Worm (Caenorhabditis elegans) whole organism, L1 larva: ENCODE results near the gene nhr-223.

Experiments used
- aha-1 ChIP-seq: fragments of 150-350 bp; optimal IDR thresholded peaks from 2 replicates; lab custom pipeline; 2014; ENCODE audit warnings: missing biosample characterization, missing genetic modification characterization
- alr-1 ChIP-seq: fragments of 200-800 bp; sonication (Bioruptor generic); optimal IDR thresholded peaks from 2 replicates; lab custom pipeline; 2018; ENCODE audit warnings: borderline replicate concordance, mild to moderate bottlenecking, missing genetic modification characterization, missing compliant biosample characterization
- aly-2 ChIP-seq: fragments of 150-350 bp; optimal IDR thresholded peaks from 2 replicates; lab custom pipeline; 2014; ENCODE audit warnings: missing biosample characterization, missing genetic modification characterization
- ama-1 ChIP-seq: fragments of 150-350 bp; optimal IDR thresholded peaks from 2 replicates; lab custom pipeline; 2014
- blmp-1 ChIP-seq: fragments of 150-350 bp; optimal IDR thresholded peaks from 2 replicates; lab custom pipeline; 2014; ENCODE audit warnings: missing biosample characterization, missing genetic modification characterization
- ceh-63 ChIP-seq: fragments of 200-800 bp; sonication (Bioruptor generic); optimal IDR thresholded peaks from 2 replicates; lab custom pipeline; 2018; ENCODE audit warnings: mild to moderate bottlenecking, missing genetic modification characterization, missing compliant biosample characterization
- ceh-90 ChIP-seq: sonication (generic microtip); optimal IDR thresholded peaks from 2 replicates; lab custom pipeline; 2016; ENCODE audit warnings: missing genetic modification characterization, missing compliant biosample characterization
- ces-1 ChIP-seq: fragments of 150-350 bp; optimal IDR thresholded peaks from 2 replicates; lab custom pipeline; 2014; ENCODE audit warnings: missing biosample characterization, missing genetic modification reagents, missing genetic modification characterization
- dsc-1 ChIP-seq: sonication (generic microtip); optimal IDR thresholded peaks from 2 replicates; lab custom pipeline; 2016; ENCODE audit warnings: mild to moderate bottlenecking, missing genetic modification characterization, missing compliant biosample characterization
- efl-1 ChIP-seq, 4 experiments: fragments of 150-350 bp; optimal IDR thresholded peaks in 3 of 4; peaks in 1 of 4; 1 replicate in 1 of 4; 2 replicates in 3 of 4; lab custom pipeline; 2014; ENCODE audit warnings: missing biosample characterization in 2 of 4, missing genetic modification characterization in 2 of 4, missing genetic modification reagents in 2 of 4
- egl-13 ChIP-seq: sonication (generic microtip); optimal IDR thresholded peaks from 2 replicates; lab custom pipeline; 2016; ENCODE audit warnings: missing genotype, missing genetic modification reagents, missing genetic modification characterization, missing compliant biosample characterization
- egl-27 ChIP-seq, 2 experiments: fragments of 150-350 bp in 1 of 2; sonication (generic microtip); optimal IDR thresholded peaks; 3 replicates each; lab custom pipeline; 2017 to 2018; ENCODE audit warnings: missing biosample characterization in 2 of 2, missing genetic modification characterization in 2 of 2, missing genetic modification reagents in 2 of 2
- ets-5 ChIP-seq: fragments of 200-800 bp; sonication (Bioruptor generic); IDR thresholded peaks from 2 replicates; pipeline ENCODE4 v1.3.6; 2022; ENCODE audit warnings: missing genetic modification characterization, missing compliant biosample characterization
- fkh-10 ChIP-seq: sonication (generic microtip); optimal IDR thresholded peaks from 2 replicates; lab custom pipeline; 2017; ENCODE audit warnings: missing biosample characterization, missing genetic modification reagents, missing genetic modification characterization
- fkh-4 ChIP-seq: sonication (generic microtip); optimal IDR thresholded peaks from 2 replicates; lab custom pipeline; 2016; ENCODE audit warnings: missing compliant biosample characterization, missing genetic modification characterization, borderline replicate concordance
- fkh-8 ChIP-seq: sonication (generic microtip); optimal IDR thresholded peaks from 2 replicates; lab custom pipeline; 2016; ENCODE audit warnings: mild to moderate bottlenecking, missing genetic modification characterization, missing compliant biosample characterization
- fos-1 ChIP-seq: fragments of 150-350 bp; optimal IDR thresholded peaks from 2 replicates; lab custom pipeline; 2014; ENCODE audit warnings: missing biosample characterization, missing genetic modification characterization
- irx-1 ChIP-seq: sonication (generic microtip); optimal IDR thresholded peaks from 2 replicates; lab custom pipeline; 2016; ENCODE audit warnings: missing genetic modification characterization, missing compliant biosample characterization
- isw-1 ChIP-seq: fragments of 200-800 bp; sonication (Bioruptor generic); IDR thresholded peaks from 2 replicates; pipeline ENCODE4 v1.3.6; 2022; ENCODE audit warnings: missing genetic modification characterization, missing compliant biosample characterization
- jun-1 ChIP-seq: fragments of 150-350 bp; optimal IDR thresholded peaks from 2 replicates; lab custom pipeline; 2014; ENCODE audit warnings: missing biosample characterization, missing genetic modification reagents, missing genetic modification characterization
- lin-14 ChIP-seq: fragments of 200-800 bp; sonication (Bioruptor generic); optimal IDR thresholded peaks from 2 replicates; lab custom pipeline; 2018; ENCODE audit warnings: mild to moderate bottlenecking, missing genetic modification characterization, moderate library complexity, missing compliant biosample characterization
- lin-15B ChIP-seq: fragments of 150-350 bp; sonication (generic microtip); optimal IDR thresholded peaks from 3 replicates; lab custom pipeline; 2014; ENCODE audit warnings: missing biosample characterization, missing genetic modification characterization
- lin-39 ChIP-seq: fragments of 150-350 bp; optimal IDR thresholded peaks from 2 replicates; lab custom pipeline; 2014; ENCODE audit warnings: missing biosample characterization, missing genetic modification reagents, missing genetic modification characterization
- lsy-2 ChIP-seq, 2 experiments: fragments of 150-350 bp; optimal IDR thresholded peaks; 2 replicates each; lab custom pipeline; 2014; ENCODE audit warnings: missing biosample characterization in 2 of 2, missing genetic modification characterization in 2 of 2
- mab-9 ChIP-seq: fragments of 200-800 bp; sonication (Bioruptor generic); IDR thresholded peaks from 2 replicates; pipeline ENCODE4 v1.3.6; 2022; ENCODE audit warnings: missing genetic modification reagents, missing genetic modification characterization, missing compliant biosample characterization
- mdl-1 ChIP-seq, 2 experiments: fragments of 150-350 bp; optimal IDR thresholded peaks; 2 replicates each; lab custom pipeline; 2014 to 2017; ENCODE audit warnings: missing biosample characterization in 2 of 2, missing genetic modification characterization in 2 of 2, inconsistent platforms in 1 of 2
- mef-2 ChIP-seq: fragments of 150-350 bp; optimal IDR thresholded peaks from 2 replicates; lab custom pipeline; 2014; ENCODE audit warnings: missing biosample characterization, missing genetic modification characterization
- mep-1 ChIP-seq: fragments of 150-350 bp; optimal IDR thresholded peaks from 2 replicates; lab custom pipeline; 2014; ENCODE audit warnings: missing biosample characterization, missing genetic modification characterization
- nhr-12 ChIP-seq: sonication (generic microtip); optimal IDR thresholded peaks from 2 replicates; lab custom pipeline; 2017; ENCODE audit warnings: missing biosample characterization, missing genetic modification characterization
- nhr-20 ChIP-seq: sonication (generic microtip); optimal IDR thresholded peaks from 2 replicates; lab custom pipeline; 2016; ENCODE audit warnings: mild to moderate bottlenecking, missing genetic modification characterization, missing compliant biosample characterization
- nhr-47 ChIP-seq: sonication (generic microtip); optimal IDR thresholded peaks from 2 replicates; lab custom pipeline; 2016; ENCODE audit warnings: mild to moderate bottlenecking, missing genetic modification characterization, moderate library complexity, missing compliant biosample characterization
- nhr-71 ChIP-seq: sonication (generic microtip); optimal IDR thresholded peaks from 2 replicates; lab custom pipeline; 2016; ENCODE audit warnings: mild to moderate bottlenecking, missing genetic modification characterization, moderate library complexity, missing compliant biosample characterization
- nhr-76 ChIP-seq: sonication (generic microtip); optimal IDR thresholded peaks from 2 replicates; lab custom pipeline; 2017; ENCODE audit warnings: missing biosample characterization, missing genetic modification characterization
- nhr-77 ChIP-seq: fragments of 150-350 bp; optimal IDR thresholded peaks from 2 replicates; lab custom pipeline; 2014; ENCODE audit warnings: missing biosample characterization, missing genetic modification characterization
- nhr-84 ChIP-seq: sonication (generic microtip); optimal IDR thresholded peaks from 2 replicates; lab custom pipeline; 2017; ENCODE audit warnings: missing biosample characterization, missing genetic modification characterization
- pag-3 ChIP-seq: sonication (generic microtip); optimal IDR thresholded peaks from 2 replicates; lab custom pipeline; 2017; ENCODE audit warnings: missing genetic modification characterization, mild to moderate bottlenecking, missing compliant biosample characterization, antibody characterized with exemption, borderline replicate concordance; ENCODE audit not compliant: insufficient read depth
- pax-3 ChIP-seq: fragments of 200-800 bp; sonication (Bioruptor generic); optimal IDR thresholded peaks from 2 replicates; lab custom pipeline; 2018; ENCODE audit warnings: mild to moderate bottlenecking, missing genetic modification characterization, moderate library complexity, missing compliant biosample characterization
- pqm-1 ChIP-seq: sonication (generic microtip); optimal IDR thresholded peaks from 3 replicates; lab custom pipeline; 2017; ENCODE audit warnings: missing biosample characterization, missing genetic modification characterization
- rnt-1 ChIP-seq: sonication (generic microtip); optimal IDR thresholded peaks from 2 replicates; lab custom pipeline; 2016; ENCODE audit warnings: mild to moderate bottlenecking, missing genetic modification characterization, moderate library complexity, missing compliant biosample characterization
- skn-1 ChIP-seq: fragments of 150-350 bp; optimal IDR thresholded peaks from 2 replicates; lab custom pipeline; 2014; ENCODE audit warnings: missing biosample characterization, missing genetic modification characterization
- snu-23 ChIP-seq: sonication (generic microtip); optimal IDR thresholded peaks from 2 replicates; lab custom pipeline; 2016; ENCODE audit warnings: missing genetic modification characterization, missing compliant biosample characterization
- sox-4 ChIP-seq: sonication (generic microtip); optimal IDR thresholded peaks from 2 replicates; lab custom pipeline; 2016; ENCODE audit warnings: missing genetic modification characterization, missing compliant biosample characterization
- sptf-1 ChIP-seq: fragments of 150-350 bp; optimal IDR thresholded peaks from 2 replicates; lab custom pipeline; 2014; ENCODE audit warnings: missing biosample characterization, missing genetic modification characterization
- sup-37 ChIP-seq: fragments of 200-800 bp; sonication (Bioruptor generic); optimal IDR thresholded peaks from 2 replicates; lab custom pipeline; 2018; ENCODE audit warnings: mild to moderate bottlenecking, missing genetic modification characterization, missing compliant biosample characterization
- tbx-2 ChIP-seq: sonication (generic microtip); optimal IDR thresholded peaks from 2 replicates; lab custom pipeline; 2016; ENCODE audit warnings: missing genetic modification characterization, missing compliant biosample characterization
- tlp-1 ChIP-seq: fragments of 150-350 bp; optimal IDR thresholded peaks from 2 replicates; lab custom pipeline; 2014; ENCODE audit warnings: missing biosample characterization, missing genetic modification characterization
- unc-130 ChIP-seq: fragments of 150-350 bp; optimal IDR thresholded peaks from 2 replicates; lab custom pipeline; 2017; ENCODE audit warnings: missing biosample characterization, missing genetic modification characterization, inconsistent platforms
- unc-62 ChIP-seq: fragments of 150-350 bp; optimal IDR thresholded peaks from 2 replicates; lab custom pipeline; 2014; ENCODE audit warnings: missing biosample characterization, missing genetic modification reagents, missing genetic modification characterization
- unc-98 ChIP-seq: fragments of 200-800 bp; sonication (Bioruptor generic); IDR thresholded peaks from 2 replicates; pipeline ENCODE4 v1.3.6; 2022; ENCODE audit warnings: missing genetic modification characterization, missing compliant biosample characterization
- vab-15 ChIP-seq: sonication (generic microtip); optimal IDR thresholded peaks from 2 replicates; lab custom pipeline; 2017; ENCODE audit warnings: missing genotype, mild to moderate bottlenecking, missing genetic modification characterization, missing compliant biosample characterization
- xbp-1 ChIP-seq: sonication (generic microtip); optimal IDR thresholded peaks from 2 replicates; lab custom pipeline; 2016; ENCODE audit warnings: missing genetic modification characterization, missing compliant biosample characterization
- zag-1 ChIP-seq: fragments of 150-350 bp; optimal IDR thresholded peaks from 2 replicates; lab custom pipeline; 2014; ENCODE audit warnings: missing biosample characterization, missing genetic modification characterization
- ztf-4 ChIP-seq: fragments of 150-350 bp; optimal IDR thresholded peaks from 2 replicates; lab custom pipeline; 2014; ENCODE audit warnings: missing biosample characterization, missing genetic modification characterization

nhr-223 gene

ce11 chrV:15766122-15766594 lies 30.0 kb upstream of the nhr-223 start, which contains the start of the genes haf-3 and F57A10.2 (continued):
- TF ChIP-seq pqm-1 (tag; lab: Kevin White, UChicago) (no peak), mep-1 (tag; lab: Kevin White, UChicago) (peak; percentile 98), ces-1 (GFP tag; lab: Kevin White, UChicago) (no peak), ama-1 (lab: Kevin White, UChicago) (peak; percentile 53), unc-130 (peak; percentile 90), aly-2 (tag; lab: Kevin White, UChicago) (peak; percentile 87), pax-3 (tag; lab: Kevin White, UChicago) (peak; percentile 80), nhr-20 (peak; percentile 95), sox-4 (tag; lab: Kevin White, UChicago) (peak; percentile 87), ets-5 (GFP tag; lab: Robert Waterston, UW) (no peak), tbx-2 (tag; lab: Kevin White, UChicago) (peak; percentile 94), nhr-77 (tag; lab: Kevin White, UChicago) (peak; percentile 82), nhr-76 (tag; lab: Kevin White, UChicago) (no peak), lin-15B (peak; percentile 88), nhr-12 (no peak), nhr-71 (peak; percentile 96), irx-1 (tag; lab: Kevin White, UChicago) (peak; percentile 92), alr-1 (tag; lab: Kevin White, UChicago) (no peak), sup-37 (GFP tag; lab: Kevin White, UChicago) (peak; percentile 80), isw-1 (GFP tag; lab: Robert Waterston, UW) (peak; percentile 91), egl-27 (tag; optimal IDR thresholded peaks at IDR 0.05; lab: Kevin White, UChicago) (peak; percentile 9 to 69), blmp-1 (peak; percentile 79), egl-13 (peak; percentile 92), pag-3 (no peak), mdl-1 (tag; optimal IDR thresholded peaks at IDR 0.05; lab: Kevin White, UChicago) (peak in 1 of 2 experiments; percentile 88), fos-1 (tag; lab: Kevin White, UChicago) (peak; percentile 82), nhr-84 (no peak), fkh-8 (peak; percentile 92), jun-1 (tag; lab: Kevin White, UChicago) (peak; percentile 82), dsc-1 (tag; lab: Kevin White, UChicago) (peak; percentile 97), lin-39 (tag; lab: Kevin White, UChicago) (peak; percentile 94), efl-1 (optimal IDR thresholded peaks at IDR 0.05; lab: Kevin White, UChicago) (peak; percentile 97 to 99), efl-1 (GFP tag; optimal IDR thresholded peaks at IDR 0.05 in 1 of 2; lab: Kevin White, UChicago) (peak; percentile 99 to 100), sptf-1 (tag; lab: Kevin White, UChicago) (no peak), zag-1 (peak; percentile 58), ceh-90 (peak; percentile 60), fkh-10 (peak; percentile 75), aha-1 (tag; lab: Kevin White, UChicago) (peak; percentile 54), mab-9 (GFP tag; lab: Robert Waterston, UW) (peak; percentile 85), tlp-1 (no peak), unc-62 (GFP tag; lab: Kevin White, UChicago) (no peak), mef-2 (tag; lab: Kevin White, UChicago) (peak; percentile 45), lsy-2 (tag; optimal IDR thresholded peaks at IDR 0.05; lab: Kevin White, UChicago) (peak; percentile 94 to 95), lin-14 (GFP tag; lab: Kevin White, UChicago) (peak; percentile 95), fkh-4 (tag; lab: Kevin White, UChicago) (peak; percentile 72), rnt-1 (tag; lab: Kevin White, UChicago) (peak; percentile 97), nhr-47 (tag; lab: Kevin White, UChicago) (peak; percentile 97), ztf-4 (peak; percentile 70), vab-15 (tag; lab: Kevin White, UChicago) (no peak), xbp-1 (tag; lab: Kevin White, UChicago) (peak; percentile 95), ceh-63 (GFP tag; lab: Kevin White, UChicago) (no peak), unc-98 (no peak), snu-23 (peak; percentile 97), skn-1 (tag; lab: Kevin White, UChicago) (peak; percentile 91)
